Worm (Caenorhabditis elegans) whole organism, midembryonic: ENCODE measurements around the gene srx-67.

Source experiments
- T22C8.4 ChIP-seq: fragments of 200-800 bp; sonication (Bioruptor generic); IDR thresholded peaks from 2 replicates; pipeline ENCODE4 v1.3.6; 2022; ENCODE audit warnings: missing genetic modification characterization, missing compliant biosample characterization
- cog-1 ChIP-seq: sonication (generic microtip); optimal IDR thresholded peaks from 2 replicates; lab custom pipeline; 2016; ENCODE audit warnings: missing genetic modification characterization, missing compliant biosample characterization
- flt-1 ChIP-seq: fragments of 200-800 bp; sonication (Bioruptor generic); IDR thresholded peaks from 2 replicates; pipeline ENCODE4 v1.3.6; 2022; ENCODE audit warnings: missing genetic modification characterization, missing compliant biosample characterization
- klf-2 ChIP-seq: fragments of 200-800 bp; sonication (Bioruptor generic); conservative IDR thresholded peaks from 2 replicates; pipeline ENCODE4 v1.3.6; 2022; ENCODE audit warnings: missing genetic modification reagents, missing genetic modification characterization, missing compliant biosample characterization
- ref-1 ChIP-seq: fragments of 200-800 bp; sonication (Bioruptor generic); conservative IDR thresholded peaks from 2 replicates; pipeline ENCODE4 v1.3.6; 2022; ENCODE audit warnings: missing genetic modification reagents, missing genetic modification characterization, missing compliant biosample characterization
- ztf-23 ChIP-seq: fragments of 200-800 bp; sonication (Bioruptor generic); IDR thresholded peaks from 2 replicates; pipeline ENCODE4 v1.3.6; 2022; ENCODE audit warnings: missing genetic modification reagents, missing genetic modification characterization, missing compliant biosample characterization
- ztf-29 ChIP-seq: fragments of 200-800 bp; sonication (Bioruptor generic); IDR thresholded peaks from 2 replicates; pipeline ENCODE4 v1.3.6; 2022; ENCODE audit warnings: missing genetic modification reagents, missing genetic modification characterization, missing compliant biosample characterization

ce11 chrV:3874102-3874744, 42.4 kb upstream of the srx-67 start, which contains the start of gene nhr-158:
- TF ChIP-seq flt-1 (no peak), ref-1 (GFP tag; lab: Robert Waterston, UW) (no peak), cog-1 (no peak), T22C8.4 (GFP tag; lab: Robert Waterston, UW) (no peak), ztf-23 (GFP tag; lab: Robert Waterston, UW) (no peak), ztf-29 (GFP tag; lab: Robert Waterston, UW) (no peak), klf-2 (GFP tag; lab: Robert Waterston, UW) (no peak)
